Worm (Caenorhabditis elegans): ENCODE results near the gene F56D6.21.
"Not testable (repeated sequence)": the region's sequence is repeated elsewhere in the genome, so short reads cannot be mapped to it uniquely, and the experiment has no call there.

F56D6.21 gene

ce11 chrIV:3911848-3912247 lies 7.1 kb downstream of the F56D6.21 start, which contains the start of gene F56D6.18:
Gene F56D6.18 (minus strand): TSS chrIV:3911948.
- TF ChIP-seq K02D7.2, fax-1, unc-42 (tag; optimal IDR thresholded peaks at IDR 0.05): not testable (repeated sequence)

ce11 chrIV:3912598-3912997 lies 7.9 kb downstream of the F56D6.21 start, which contains the start of gene F56D6.20:
Gene F56D6.20 (plus strand): TSS chrIV:3912898.
- TF ChIP-seq mec-3 (tag; optimal IDR thresholded peaks at IDR 0.05; ENCODE audit: borderline replicate concordance) (no peak), ceh-31 (tag; optimal IDR thresholded peaks at IDR 0.05) (no peak), unc-86 (tag; optimal IDR thresholded peaks at IDR 0.05) (no peak), ceh-2 (tag; optimal IDR thresholded peaks at IDR 0.05) (no peak), tbx-7 (tag; optimal IDR thresholded peaks at IDR 0.05) (no peak), pha-2 (tag; optimal IDR thresholded peaks at IDR 0.05) (no peak), dmd-4 (tag; optimal IDR thresholded peaks at IDR 0.05; ENCODE audit: borderline replicate concordance) (no peak), ets-4 (tag; optimal IDR thresholded peaks at IDR 0.05) (no peak), eyg-1 (tag; optimal IDR thresholded peaks at IDR 0.05) (no peak), elt-4 (tag; optimal IDR thresholded peaks at IDR 0.05) (no peak), K02D7.2 (tag; optimal IDR thresholded peaks at IDR 0.05) (no peak), sox-4 (tag; optimal IDR thresholded peaks at IDR 0.05) (no peak), hlh-30 (tag; optimal IDR thresholded peaks at IDR 0.05; ENCODE audit: insufficient read depth) (no peak), ceh-6 (GFP tag; optimal IDR thresholded peaks at IDR 0.05) (no peak), ahr-1 (tag; optimal IDR thresholded peaks at IDR 0.05) (no peak), hlh-8 (tag; optimal IDR thresholded peaks at IDR 0.05) (no peak), ceh-48 (tag; optimal IDR thresholded peaks at IDR 0.05) (no peak)

ce11 chrIV:3914462-3914861 lies 9.7 kb downstream of the F56D6.21 start, which contains the start of gene F56D6.19:
Gene F56D6.19 (plus strand): TSS chrIV:3914762.
- TF ChIP-seq unc-3 (GFP tag; conservative IDR thresholded peaks at IDR 0.05) (no peak), unc-3 (tag; optimal IDR thresholded peaks at IDR 0.05) (no peak), C38D4.7 (GFP tag; optimal IDR thresholded peaks at IDR 0.05) (no peak)

ce11 chrIV:3915296-3915695 lies 10.6 kb downstream of the F56D6.21 start, which contains the start of gene srz-20:
Gene srz-20 (plus strand): TSS chrIV:3915596.
- no peak for TF ChIP-seq T23F11.4 (GFP tag; optimal IDR thresholded peaks at IDR 0.05)
- no peak for TF ChIP-seq che-1 (tag; optimal IDR thresholded peaks at IDR 0.05)
- TF ChIP-seq pros-1 (tag; optimal IDR thresholded peaks at IDR 0.05): no peak
- TF ChIP-seq hlh-13 (GFP tag; optimal IDR thresholded peaks at IDR 0.05): no peak
- TF ChIP-seq npax-4 (tag; optimal IDR thresholded peaks at IDR 0.05): no peak

- TF ChIP-seq ceh-31 (tag; optimal IDR thresholded peaks at IDR 0.05): no peak
- no peak for TF ChIP-seq ceh-19 (GFP tag; optimal IDR thresholded peaks at IDR 0.05)
- TF ChIP-seq che-1 (tag; optimal IDR thresholded peaks at IDR 0.05): no peak
- TF ChIP-seq npax-4 (tag; optimal IDR thresholded peaks at IDR 0.05): no peak
- no peak for TF ChIP-seq ahr-1 (tag; optimal IDR thresholded peaks at IDR 0.05)
- no peak for TF ChIP-seq ceh-34 (tag; optimal IDR thresholded peaks at IDR 0.05)
- no peak for TF ChIP-seq nhr-11 (tag; optimal IDR thresholded peaks at IDR 0.05)
Observed at ce11 chrIV:3917405-3917804, 12.7 kb downstream of the F56D6.21 start, which contains the start of gene F56D6.14. Gene F56D6.14 (plus strand): TSS chrIV:3917705.

ce11 chrIV:3918160-3918559 lies 13.4 kb downstream of the F56D6.21 start, which contains the start of gene F56D6.23:
Gene F56D6.23 (plus strand): TSS chrIV:3918460.
- TF ChIP-seq lim-6 (tag; optimal IDR thresholded peaks at IDR 0.05): no peak
- no peak for TF ChIP-seq unc-55 (GFP tag; optimal IDR thresholded peaks at IDR 0.05)
- TF ChIP-seq fkh-6 (tag; optimal IDR thresholded peaks at IDR 0.05): no peak
- TF ChIP-seq hlh-6 (tag; optimal IDR thresholded peaks at IDR 0.05): no peak
- TF ChIP-seq hlh-8 (tag; optimal IDR thresholded peaks at IDR 0.05): no peak
- TF ChIP-seq hlh-13 (GFP tag; optimal IDR thresholded peaks at IDR 0.05): no peak
- no peak for TF ChIP-seq tbx-7 (tag; optimal IDR thresholded peaks at IDR 0.05)
- TF ChIP-seq fax-1 (tag; optimal IDR thresholded peaks at IDR 0.05): no peak
- no peak for TF ChIP-seq ceh-14 (tag; optimal IDR thresholded peaks at IDR 0.05)
- TF ChIP-seq ceh-24 (tag; optimal IDR thresholded peaks at IDR 0.05): no peak
- no peak for TF ChIP-seq syd-9 (tag; optimal IDR thresholded peaks at IDR 0.05)
- no peak for TF ChIP-seq nhr-11 (tag; optimal IDR thresholded peaks at IDR 0.05)

Data from whole organism, late embryonic.